Fruit fly (Drosophila melanogaster): ENCODE measurements around the gene tara.

Gene tara

dm6 chr3R:16186791-16187681 is 38.4 kb upstream of the tara start, which contains the start of gene sra (continued):
- TF ChIP-seq scrt (GFP tag; optimal IDR thresholded peaks at IDR 0.05) (peak; percentile 32), Doc3 (GFP tag; IDR thresholded peaks at IDR 0.05; ENCODE audit: partially characterized antibody) (peak; percentile 93), zf30C (GFP tag; optimal IDR thresholded peaks at IDR 0.05) (no peak), ems (GFP tag; optimal IDR thresholded peaks at IDR 0.05) (peak; percentile 39), Atf3 (GFP tag; optimal IDR thresholded peaks at IDR 0.05) (no peak), CG7271 (tag; optimal IDR thresholded peaks at IDR 0.05) (peak; percentile 3), NK7.1 (GFP tag; optimal IDR thresholded peaks at IDR 0.05) (no peak), Lpt (GFP tag; optimal IDR thresholded peaks at IDR 0.05) (no peak), Abd-B (GFP tag; optimal IDR thresholded peaks at IDR 0.05) (no peak), Xbp1 (GFP tag; optimal IDR thresholded peaks at IDR 0.05) (peak; percentile 13), vvl (GFP tag; IDR thresholded peaks at IDR 0.05) (peak; percentile 68), ATbp (GFP tag; optimal IDR thresholded peaks at IDR 0.05) (no peak), CG8281 (tag; optimal IDR thresholded peaks at IDR 0.05) (no peak), CG34422 (GFP tag; IDR thresholded peaks at IDR 0.05) (peak; percentile 75; the same call in 1 of the 3 replicates), jigr1 (GFP tag; IDR thresholded peaks at IDR 0.05) (no peak), E2f2 (GFP tag; IDR thresholded peaks at IDR 0.05) (peak; percentile 32), Fer1 (GFP tag; optimal IDR thresholded peaks at IDR 0.05) (peak; percentile 59), Mrtf (GFP tag; IDR thresholded peaks at IDR 0.05) (no peak), CrebB (tag; optimal IDR thresholded peaks at IDR 0.05) (peak; percentile 30), crp (GFP tag; optimal IDR thresholded peaks at IDR 0.05) (no peak), MBD-R2 (GFP tag; IDR thresholded peaks at IDR 0.05) (peak; percentile 94), Kr (GFP tag; optimal IDR thresholded peaks at IDR 0.05) (no peak), ci (GFP tag; IDR thresholded peaks at IDR 0.05) (peak; percentile 72; the same call in 2 of the 3 replicates), Ada2b (GFP tag; IDR thresholded peaks at IDR 0.05) (no peak), Gsc (GFP tag; IDR thresholded peaks at IDR 0.05) (no peak), slou (GFP tag; optimal IDR thresholded peaks at IDR 0.05) (no peak), dpn (GFP tag; optimal IDR thresholded peaks at IDR 0.05) (peak; percentile 43 to 44), CG16813 (GFP tag; IDR thresholded peaks at IDR 0.05; ENCODE audit: partially characterized antibody) (peak; percentile 96), Dp (GFP tag; optimal IDR thresholded peaks at IDR 0.05) (peak; percentile 46), Lhr (GFP tag; optimal IDR thresholded peaks at IDR 0.05) (peak; percentile 5), shn (GFP tag; optimal IDR thresholded peaks at IDR 0.05) (no peak), Tbp (GFP tag; optimal IDR thresholded peaks at IDR 0.05) (no peak), Ptx1 (GFP tag; IDR thresholded peaks at IDR 0.05) (0 out of 2 replicates have a peak, but pooled peaks have one; percentile 10), gsb-n (tag; optimal IDR thresholded peaks at IDR 0.05) (peak; percentile 20), nom (GFP tag; optimal IDR thresholded peaks at IDR 0.05) (peak; percentile 71), CG6791 (GFP tag; IDR thresholded peaks at IDR 0.05; ENCODE audit: partially characterized antibody) (peak; percentile 99), CG18262 (tag; optimal IDR thresholded peaks at IDR 0.05) (peak; percentile 31), Rx (GFP tag; IDR thresholded peaks at IDR 0.05) (no peak), Mad (GFP tag; optimal IDR thresholded peaks at IDR 0.05) (peak; percentile 44), eyg (GFP tag; optimal IDR thresholded peaks at IDR 0.05) (no peak), lbe (GFP tag; optimal IDR thresholded peaks at IDR 0.05) (no peak), Antp (GFP tag; optimal IDR thresholded peaks at IDR 0.05) (peak; percentile 44), CG10321 (GFP tag; IDR thresholded peaks at IDR 0.05) (peak; percentile 37; the same call in 1 of the 2 replicates), dysf (GFP tag; IDR thresholded peaks at IDR 0.05) (no peak), Pdp1 (GFP tag; optimal IDR thresholded peaks at IDR 0.05) (peak in 1 of 2 experiments; percentile 16), CG17186 (GFP tag; optimal IDR thresholded peaks at IDR 0.05) (peak; percentile 3), CG3281 (GFP tag; optimal IDR thresholded peaks at IDR 0.05) (peak; percentile 22), sd (tag; optimal IDR thresholded peaks at IDR 0.05) (peak; percentile 55), CG3726 (GFP tag; IDR thresholded peaks at IDR 0.05) (no peak)
